Fruit fly (Drosophila melanogaster) whole organism, embryonic: Measurements from ENCODE around the gene CG16710.

Source experiments
- B-H1 ChIP-seq: fragments of 200-800 bp; sonication (Bioruptor generic); IDR thresholded peaks from 3 replicates; pipeline ENCODE4 v1.3.6; 2022; ENCODE audit warnings: missing biosample characterization, missing genetic modification characterization
- CG10147 ChIP-seq: fragments of 200-800 bp; sonication (Bioruptor generic); optimal IDR thresholded peaks from 2 replicates; lab custom pipeline; 2019; ENCODE audit warnings: missing biosample characterization, mild to moderate bottlenecking, missing genetic modification characterization, moderate library complexity
- CG10979 ChIP-seq: fragments of 200-800 bp; sonication (Bioruptor generic); optimal IDR thresholded peaks from 2 replicates; lab custom pipeline; 2018; ENCODE audit warnings: missing biosample characterization, mild to moderate bottlenecking, missing genetic modification characterization, moderate library complexity
- CG12155 ChIP-seq: fragments of 200-800 bp; sonication (Bioruptor generic); optimal IDR thresholded peaks from 3 replicates; lab custom pipeline; 2016; ENCODE audit warnings: missing biosample characterization, missing genetic modification characterization
- CG15479 ChIP-seq: fragments of 200-800 bp; sonication (Bioruptor generic); optimal IDR thresholded peaks from 3 replicates; lab custom pipeline; 2019; ENCODE audit warnings: missing biosample characterization, mild to moderate bottlenecking, missing genetic modification characterization, moderate library complexity
- CG15601 ChIP-seq: fragments of 200-800 bp; sonication (Bioruptor generic); optimal IDR thresholded peaks from 3 replicates; lab custom pipeline; 2019; ENCODE audit warnings: missing biosample characterization, mild to moderate bottlenecking, missing genetic modification characterization, moderate library complexity
- CG17186 ChIP-seq: fragments of 200-800 bp; sonication (Bioruptor generic); optimal IDR thresholded peaks from 3 replicates; lab custom pipeline; 2017; ENCODE audit warnings: missing biosample characterization, missing genetic modification reagents, missing genetic modification characterization
- CG17568 ChIP-seq: fragments of 200-800 bp; sonication (Bioruptor generic); optimal IDR thresholded peaks from 2 replicates; lab custom pipeline; 2018; ENCODE audit warnings: missing biosample characterization, mild to moderate bottlenecking, missing genetic modification characterization, moderate library complexity
- CG2678 ChIP-seq: fragments of 200-800 bp; sonication (Bioruptor generic); optimal IDR thresholded peaks from 3 replicates; lab custom pipeline; 2019; ENCODE audit warnings: missing biosample characterization, mild to moderate bottlenecking, missing genetic modification characterization, moderate library complexity
- CG2712 ChIP-seq: fragments of 200-800 bp; optimal IDR thresholded peaks from 3 replicates; lab custom pipeline; 2019; ENCODE audit warnings: missing biosample characterization, mild to moderate bottlenecking, missing genetic modification characterization, moderate library complexity
- CG2875 ChIP-seq: fragments of 200-800 bp; sonication (Bioruptor generic); optimal IDR thresholded peaks from 2 replicates; lab custom pipeline; 2017; ENCODE audit warnings: missing biosample characterization, mild to moderate bottlenecking, missing genetic modification characterization, missing genetic modification reagents
- CG33557 ChIP-seq: fragments of 200-800 bp; sonication (Bioruptor generic); optimal IDR thresholded peaks from 2 replicates; lab custom pipeline; 2019; ENCODE audit warnings: missing biosample characterization, mild to moderate bottlenecking, missing genetic modification characterization, moderate library complexity
- CG34224 ChIP-seq: fragments of 200-800 bp; sonication (Bioruptor generic); IDR thresholded peaks from 3 replicates; pipeline ENCODE4 v1.3.6; 2022; ENCODE audit warnings: missing biosample characterization, missing genetic modification characterization; ENCODE audit not compliant: partially characterized antibody
- CG3995 ChIP-seq: fragments of 200-800 bp; sonication (Bioruptor generic); optimal IDR thresholded peaks from 3 replicates; lab custom pipeline; 2016; ENCODE audit warnings: missing biosample characterization, missing genetic modification characterization
- CG4328 ChIP-seq: fragments of 200-800 bp; sonication (Bioruptor generic); optimal IDR thresholded peaks from 3 replicates; lab custom pipeline; 2017; ENCODE audit warnings: missing biosample characterization, missing genetic modification reagents, missing genetic modification characterization
- CG6272 ChIP-seq: fragments of 200-800 bp; sonication (Bioruptor generic); IDR thresholded peaks from 2 replicates; pipeline ENCODE4 v1.3.6; 2022; ENCODE audit warnings: missing biosample characterization, missing genetic modification characterization
- CG7372 ChIP-seq: fragments of 200-800 bp; sonication (Bioruptor generic); IDR thresholded peaks from 2 replicates; pipeline ENCODE4 v1.3.6; 2022; ENCODE audit warnings: missing biosample characterization, missing genetic modification characterization
- CG8290 ChIP-seq, 3 experiments: fragments of 200-800 bp; sonication (Bioruptor generic); optimal IDR thresholded peaks; 2 replicates each; lab custom pipeline; 2016 to 2019; ENCODE audit warnings: missing biosample characterization in 3 of 3, missing genetic modification characterization in 3 of 3, mild to moderate bottlenecking in 2 of 3, moderate library complexity in 1 of 3
- CG8765 ChIP-seq: fragments of 200-800 bp; sonication (Bioruptor generic); IDR thresholded peaks from 2 replicates; pipeline ENCODE4 v1.3.6; 2022; ENCODE audit warnings: missing biosample characterization, missing genetic modification characterization
- Camta ChIP-seq: fragments of 200-800 bp; sonication (Bioruptor generic); optimal IDR thresholded peaks from 2 replicates; lab custom pipeline; 2016; ENCODE audit warnings: missing biosample characterization, missing genetic modification characterization
- CoRest ChIP-seq: fragments of 200-800 bp; sonication (Bioruptor generic); optimal IDR thresholded peaks from 3 replicates; lab custom pipeline; 2018; ENCODE audit warnings: missing biosample characterization, mild to moderate bottlenecking, missing genetic modification characterization, moderate library complexity
- Fer3 ChIP-seq: fragments of 200-800 bp; sonication (Bioruptor generic); optimal IDR thresholded peaks from 2 replicates; lab custom pipeline; 2018; ENCODE audit warnings: missing biosample characterization, mild to moderate bottlenecking, missing genetic modification characterization, moderate library complexity
- H2.0 ChIP-seq: fragments of 200-800 bp; sonication (Bioruptor generic); IDR thresholded peaks from 2 replicates; pipeline ENCODE4 v1.3.6; 2022; ENCODE audit warnings: missing biosample characterization, missing genetic modification characterization
- Hr51 ChIP-seq, 2 experiments: fragments of 200-800 bp; sonication (Bioruptor generic); optimal IDR thresholded peaks; 2 replicates in 1 of 2; 3 replicates in 1 of 2; lab custom pipeline; 2016 to 2018; ENCODE audit warnings: missing biosample characterization in 2 of 2, missing genetic modification characterization in 2 of 2, mild to moderate bottlenecking in 1 of 2, moderate library complexity in 1 of 2
- Kr ChIP-seq: fragments of 200-800 bp; sonication (Bioruptor generic); optimal IDR thresholded peaks from 2 replicates; lab custom pipeline; 2017; ENCODE audit warnings: missing biosample characterization, mild to moderate bottlenecking, missing genetic modification characterization
- MTF-1 ChIP-seq: fragments of 200-800 bp; sonication (Bioruptor generic); optimal IDR thresholded peaks from 2 replicates; lab custom pipeline; 2018; ENCODE audit warnings: missing biosample characterization, mild to moderate bottlenecking, missing genetic modification characterization, borderline replicate concordance
- Mrtf ChIP-seq: fragments of 200-800 bp; sonication (Bioruptor generic); IDR thresholded peaks from 3 replicates; pipeline ENCODE4 v1.3.6; 2022; ENCODE audit warnings: missing biosample characterization, missing genetic modification characterization
- Nf-YB ChIP-seq: fragments of 200-800 bp; sonication (Bioruptor generic); optimal IDR thresholded peaks from 3 replicates; lab custom pipeline; 2019; ENCODE audit warnings: missing biosample characterization, mild to moderate bottlenecking, missing genetic modification characterization, moderate library complexity
- Six4 ChIP-seq: fragments of 200-800 bp; sonication (Bioruptor generic); optimal IDR thresholded peaks from 2 replicates; lab custom pipeline; 2016; ENCODE audit warnings: missing biosample characterization, missing genetic modification characterization
- aop ChIP-seq: fragments of 200-800 bp; sonication (Bioruptor generic); IDR thresholded peaks from 2 replicates; pipeline ENCODE4 v1.3.6; 2022; ENCODE audit warnings: missing biosample characterization, missing genetic modification characterization
- ato ChIP-seq: fragments of 200-800 bp; sonication (Bioruptor generic); IDR thresholded peaks from 2 replicates; pipeline ENCODE4 v1.3.6; 2022; ENCODE audit warnings: missing biosample characterization, missing genetic modification characterization; ENCODE audit not compliant: partially characterized antibody
- bab2 ChIP-seq: fragments of 200-800 bp; sonication (Bioruptor generic); optimal IDR thresholded peaks from 2 replicates; lab custom pipeline; 2016; ENCODE audit warnings: missing biosample characterization, missing genetic modification characterization
- btn ChIP-seq: fragments of 200-800 bp; sonication (Bioruptor generic); optimal IDR thresholded peaks from 2 replicates; lab custom pipeline; 2016; ENCODE audit warnings: missing biosample characterization, missing genetic modification characterization
- cas ChIP-seq: fragments of 200-800 bp; sonication (Bioruptor generic); IDR thresholded peaks from 2 replicates; pipeline ENCODE4 v1.3.6; 2022; ENCODE audit warnings: missing biosample characterization, missing genetic modification characterization
- dimm ChIP-seq: fragments of 200-800 bp; sonication (Bioruptor generic); IDR thresholded peaks from 2 replicates; pipeline ENCODE4 v1.3.6; 2022; ENCODE audit warnings: missing biosample characterization, missing genetic modification characterization
- dmrt99B ChIP-seq: fragments of 200-800 bp; sonication (Bioruptor generic); optimal IDR thresholded peaks from 2 replicates; lab custom pipeline; 2018; ENCODE audit warnings: missing biosample characterization, mild to moderate bottlenecking, missing genetic modification characterization, moderate library complexity
- gem ChIP-seq: fragments of 200-800 bp; sonication (Bioruptor generic); optimal IDR thresholded peaks from 2 replicates; lab custom pipeline; 2019; ENCODE audit warnings: missing biosample characterization, mild to moderate bottlenecking, missing genetic modification characterization, moderate library complexity
- gfzf ChIP-seq: fragments of 200-800 bp; sonication (Bioruptor generic); optimal IDR thresholded peaks from 2 replicates; lab custom pipeline; 2016; ENCODE audit warnings: missing biosample characterization, mild to moderate bottlenecking, missing genetic modification characterization, moderate library complexity
- gsb ChIP-seq: fragments of 200-800 bp; sonication (Bioruptor generic); IDR thresholded peaks from 2 replicates; pipeline ENCODE4 v1.3.6; 2022; ENCODE audit warnings: missing biosample characterization, missing genetic modification characterization
- lilli ChIP-seq: fragments of 200-800 bp; sonication (Bioruptor generic); optimal IDR thresholded peaks from 3 replicates; lab custom pipeline; 2016; ENCODE audit warnings: missing biosample characterization, missing genetic modification characterization
- org-1 ChIP-seq: fragments of 200-800 bp; sonication (Bioruptor generic); optimal IDR thresholded peaks from 2 replicates; lab custom pipeline; 2017; ENCODE audit warnings: missing biosample characterization, missing genetic modification characterization
- p53 ChIP-seq: fragments of 200-800 bp; sonication (Bioruptor generic); optimal IDR thresholded peaks from 2 replicates; lab custom pipeline; 2016; ENCODE audit warnings: missing biosample characterization, missing genetic modification characterization
- phol ChIP-seq: fragments of 200-800 bp; sonication (Bioruptor generic); optimal IDR thresholded peaks from 3 replicates; lab custom pipeline; 2018; ENCODE audit warnings: missing biosample characterization, mild to moderate bottlenecking, missing genetic modification characterization, moderate library complexity
- pita ChIP-seq: fragments of 200-800 bp; sonication (Bioruptor generic); optimal IDR thresholded peaks from 2 replicates; lab custom pipeline; 2017; ENCODE audit warnings: missing biosample characterization, mild to moderate bottlenecking, missing genetic modification characterization
- ranshi ChIP-seq: fragments of 200-800 bp; sonication (Bioruptor generic); IDR thresholded peaks from 2 replicates; pipeline ENCODE4 v1.3.6; 2022; ENCODE audit warnings: missing biosample characterization, missing genetic modification characterization
- ro ChIP-seq: fragments of 200-800 bp; sonication (Bioruptor generic); IDR thresholded peaks from 2 replicates; pipeline ENCODE4 v1.3.6; 2022; ENCODE audit warnings: missing biosample characterization, missing genetic modification characterization
- sens ChIP-seq: fragments of 200-800 bp; sonication (Bioruptor generic); peaks from one replicate; lab custom pipeline; 2016; ENCODE audit warnings: missing biosample characterization, missing genetic modification characterization
- stc ChIP-seq: fragments of 200-800 bp; sonication (Bioruptor generic); IDR thresholded peaks from 2 replicates; pipeline ENCODE4 v1.3.6; 2022; ENCODE audit warnings: missing biosample characterization, missing genetic modification characterization
- usp ChIP-seq: fragments of >200 bp; optimal IDR thresholded peaks from 2 replicates; lab custom pipeline; 2017; ENCODE audit warnings: missing biosample characterization, missing genetic modification characterization
- zf30C ChIP-seq: fragments of 200-800 bp; sonication (Bioruptor generic); optimal IDR thresholded peaks from 3 replicates; lab custom pipeline; 2018; ENCODE audit warnings: missing biosample characterization, mild to moderate bottlenecking, missing genetic modification characterization

Gene CG16710

DNA sequence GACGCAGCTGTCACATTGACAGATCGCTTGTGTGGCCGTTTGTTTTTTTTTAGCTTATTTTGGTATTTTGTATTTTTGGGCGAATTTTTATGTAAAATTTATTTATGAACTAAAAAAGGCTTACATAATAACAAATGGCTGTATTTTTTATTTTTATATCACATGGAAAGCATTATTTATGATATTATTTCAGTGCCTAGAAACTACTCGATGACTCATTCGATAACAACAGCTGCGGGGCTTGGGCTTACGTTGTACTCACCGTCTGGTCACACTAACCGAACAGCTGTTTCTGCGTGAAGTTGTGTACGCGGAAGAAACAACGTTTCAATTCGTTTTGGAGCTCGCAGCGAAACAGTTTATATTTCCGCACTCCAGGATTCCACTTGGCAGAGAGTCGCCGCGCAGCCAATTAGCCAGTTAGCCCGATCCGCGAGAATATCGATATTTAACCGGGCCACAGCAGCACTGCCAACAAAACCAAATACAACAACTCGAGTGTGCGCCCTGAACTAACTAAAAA is 50.7 kb downstream of the CG16710 start, which contains the start of the genes Hmgcr and Rpn9 (continued):
- TF ChIP-seq ato (GFP tag; lab: Robert Waterston, UW): no peak
- no peak for TF ChIP-seq CG8765
- TF ChIP-seq B-H1 (GFP tag; lab: Robert Waterston, UW): no peak
- no peak for TF ChIP-seq CG7372 (GFP tag; lab: Robert Waterston, UW)
- TF ChIP-seq Hr51 (GFP tag; optimal IDR thresholded peaks at IDR 0.05; lab: Kevin White, UChicago): peak in 1 of 2 experiments; percentile 11
- TF ChIP-seq CG4328 (GFP tag; lab: Kevin White, UChicago): no peak
- no peak for TF ChIP-seq Six4 (GFP tag; lab: Kevin White, UChicago)
- TF ChIP-seq CG2875: no peak
- no peak for TF ChIP-seq Mrtf (GFP tag; lab: Robert Waterston, UW)
- peak; percentile 38; the same call in 1 of the 3 replicates for TF ChIP-seq CG34224
- TF ChIP-seq cas: no peak
- peak; percentile 93 for TF ChIP-seq gfzf (GFP tag; lab: Kevin White, UChicago)
- peak; percentile 21 for TF ChIP-seq Camta (GFP tag; lab: Kevin White, UChicago)
- peak; percentile 88 for TF ChIP-seq sens (GFP tag; lab: Kevin White, UChicago)
- no peak for TF ChIP-seq MTF-1 (GFP tag; lab: Kevin White, UChicago)
- TF ChIP-seq CG2678 (tag; lab: Kevin White, UChicago): no peak
- no peak for TF ChIP-seq gsb (GFP tag; lab: Robert Waterston, UW)
- peak; percentile 65 for TF ChIP-seq phol (tag; lab: Kevin White, UChicago)
- TF ChIP-seq CG10147 (GFP tag; lab: Kevin White, UChicago): no peak
- no peak for TF ChIP-seq usp (GFP tag; lab: Kevin White, UChicago)
- TF ChIP-seq org-1 (GFP tag; lab: Kevin White, UChicago): no peak
- TF ChIP-seq lilli (GFP tag; lab: Kevin White, UChicago): peak; percentile 13
- peak; percentile 76 for TF ChIP-seq CG15601 (tag; lab: Kevin White, UChicago)
- TF ChIP-seq ro (GFP tag; lab: Robert Waterston, UW): no peak
- TF ChIP-seq CG8290 (GFP tag; optimal IDR thresholded peaks at IDR 0.05; lab: Kevin White, UChicago): peak; percentile 8
- peak in 1 of 2 experiments; percentile 47 for TF ChIP-seq CG8290 (tag; optimal IDR thresholded peaks at IDR 0.05; lab: Kevin White, UChicago)
- peak; percentile 62 for TF ChIP-seq CG17186 (GFP tag; lab: Kevin White, UChicago)
- TF ChIP-seq ranshi (GFP tag; lab: Robert Waterston, UW): no peak
- TF ChIP-seq zf30C: no peak
- no peak for TF ChIP-seq CG15479 (GFP tag; lab: Kevin White, UChicago)
- TF ChIP-seq gem (tag; lab: Kevin White, UChicago): peak; percentile 35
- TF ChIP-seq CG17568 (GFP tag; lab: Kevin White, UChicago): no peak
- no peak for TF ChIP-seq dimm (GFP tag; lab: Robert Waterston, UW)
- peak; percentile 61 for TF ChIP-seq CG2712
- peak; percentile 27 for TF ChIP-seq Nf-YB (GFP tag; lab: Kevin White, UChicago)
- TF ChIP-seq p53 (GFP tag; lab: Kevin White, UChicago): no peak
- no peak for TF ChIP-seq stc (GFP tag; lab: Robert Waterston, UW)
- TF ChIP-seq bab2: no peak
- peak; percentile 3 for TF ChIP-seq Fer3 (tag; lab: Kevin White, UChicago)
- no peak for TF ChIP-seq CG12155 (GFP tag; lab: Kevin White, UChicago)
- peak; percentile 24 for TF ChIP-seq CG3995 (GFP tag; lab: Kevin White, UChicago)
- no peak for TF ChIP-seq btn (GFP tag; lab: Kevin White, UChicago)
- TF ChIP-seq Kr (GFP tag; lab: Kevin White, UChicago): no peak
- no peak for TF ChIP-seq aop (GFP tag; lab: Robert Waterston, UW)
- TF ChIP-seq CG10979: no peak
- TF ChIP-seq CoRest (tag; lab: Kevin White, UChicago): peak; percentile 55
- peak; percentile 24 for TF ChIP-seq CG33557 (GFP tag; lab: Kevin White, UChicago)
- TF ChIP-seq H2.0 (GFP tag; lab: Robert Waterston, UW): no peak
- no peak for TF ChIP-seq dmrt99B (tag; lab: Kevin White, UChicago)
- no peak for TF ChIP-seq CG6272 (GFP tag; lab: Robert Waterston, UW)
- TF ChIP-seq pita (GFP tag; lab: Kevin White, UChicago): no peak
